Fruit fly (Drosophila melanogaster): ENCODE results near the gene Wnt4.

The Wnt4 gene

DNA sequence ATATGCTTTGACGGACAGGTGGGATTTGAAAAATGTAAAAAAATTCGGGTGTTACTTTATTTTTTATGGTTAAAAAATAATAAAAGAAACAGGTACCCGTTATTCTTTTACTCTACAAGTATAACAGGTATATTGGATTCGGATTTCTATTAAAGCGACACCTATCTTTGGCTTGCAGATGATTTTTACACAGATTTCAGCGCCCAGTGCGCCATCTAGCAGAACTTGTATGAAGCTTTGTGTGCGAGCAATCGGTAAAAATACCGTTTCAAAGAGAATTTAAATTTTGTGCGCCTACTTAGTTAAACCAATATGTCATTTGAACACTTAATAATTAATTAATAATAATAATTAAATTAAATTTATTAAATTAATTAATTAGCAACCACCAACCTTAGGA lies 18.9 kb downstream of the Wnt4 start (continued):
- TF ChIP-seq nom (GFP tag; optimal IDR thresholded peaks at IDR 0.05) (no peak), Ptx1 (GFP tag; IDR thresholded peaks at IDR 0.05) (peak; percentile 61; the same call in 1 of the 2 replicates), CG31224 (GFP tag; IDR thresholded peaks at IDR 0.05) (no peak), Doc3 (GFP tag; IDR thresholded peaks at IDR 0.05; ENCODE audit: partially characterized antibody) (no peak), HmgD (GFP tag; optimal IDR thresholded peaks at IDR 0.05) (peak; percentile 46), CHES-1-like (GFP tag; optimal IDR thresholded peaks at IDR 0.05) (peak; percentile 7), CG17359 (tag; optimal IDR thresholded peaks at IDR 0.05) (peak; percentile 45), CkIIα-i1 (GFP tag; IDR thresholded peaks at IDR 0.05) (no peak), CG8290 (GFP tag; optimal IDR thresholded peaks at IDR 0.05) (peak; percentile 47), CG8290 (tag; optimal IDR thresholded peaks at IDR 0.05) (peak in 1 of 2 experiments; percentile 76), crc (GFP tag; optimal IDR thresholded peaks at IDR 0.05) (no peak), H2.0 (GFP tag; IDR thresholded peaks at IDR 0.05) (peak; percentile 31; the same call in 1 of the 2 replicates), gcm2 (GFP tag; optimal IDR thresholded peaks at IDR 0.05) (no peak), cad (GFP tag; optimal IDR thresholded peaks at IDR 0.05) (no peak), Mad (GFP tag; optimal IDR thresholded peaks at IDR 0.05) (peak; percentile 17), CG10979 (tag; optimal IDR thresholded peaks at IDR 0.05) (no peak), Spps (tag; optimal IDR thresholded peaks at IDR 0.05) (no peak), ftz-f1 (GFP tag; optimal IDR thresholded peaks at IDR 0.05) (no peak), Camta (GFP tag; optimal IDR thresholded peaks at IDR 0.05) (peak; percentile 28), CG17328 (GFP tag; IDR thresholded peaks at IDR 0.05) (peak; percentile 25; the same call in 1 of the 2 replicates), CG10366 (GFP tag; IDR thresholded peaks at IDR 0.05) (peak; percentile 55), gfzf (GFP tag; optimal IDR thresholded peaks at IDR 0.05) (peak; percentile 1), HLHmδ (GFP tag; optimal IDR thresholded peaks at IDR 0.05) (no peak), CG31441 (GFP tag; IDR thresholded peaks at IDR 0.05) (no peak), pum (GFP tag; optimal IDR thresholded peaks at IDR 0.05) (peak; percentile 53), kay (GFP tag; optimal IDR thresholded peaks at IDR 0.05) (peak; percentile 0), CG32767 (GFP tag; IDR thresholded peaks at IDR 0.05) (no peak), CG9932 (GFP tag; IDR thresholded peaks at IDR 0.05) (peak; percentile 73), TFAM (GFP tag; optimal IDR thresholded peaks at IDR 0.05) (no peak), CG11560 (tag; IDR thresholded peaks at IDR 0.05) (no peak), p53 (GFP tag; optimal IDR thresholded peaks at IDR 0.05) (no peak), HLH4C (GFP tag; IDR thresholded peaks at IDR 0.05; ENCODE audit: partially characterized antibody) (peak; percentile 17; the same call in 1 of the 3 replicates), Tbp (GFP tag; optimal IDR thresholded peaks at IDR 0.05) (no peak), CG33213 (GFP tag; optimal IDR thresholded peaks at IDR 0.05) (peak; percentile 57), CG3995 (GFP tag; optimal IDR thresholded peaks at IDR 0.05) (no peak), CG9215 (GFP tag; IDR thresholded peaks at IDR 0.05) (peak; percentile 39; the same call in 1 of the 2 replicates), ttk (GFP tag; IDR thresholded peaks at IDR 0.05) (no peak), tio (GFP tag; optimal IDR thresholded peaks at IDR 0.05) (no peak), bcd (GFP tag; optimal IDR thresholded peaks at IDR 0.05) (peak; percentile 51), CG13424 (tag; optimal IDR thresholded peaks at IDR 0.05) (peak; percentile 42), dpn (GFP tag; optimal IDR thresholded peaks at IDR 0.05) (peak; percentile 62 to 66), CG2712 (tag; optimal IDR thresholded peaks at IDR 0.05) (peak; percentile 60), CG12071 (GFP tag; optimal IDR thresholded peaks at IDR 0.05) (no peak), cwo (GFP tag; optimal IDR thresholded peaks at IDR 0.05) (no peak), oc (tag; optimal IDR thresholded peaks at IDR 0.05) (no peak), CG7556 (GFP tag; optimal IDR thresholded peaks at IDR 0.05) (no peak), crol (GFP tag; IDR thresholded peaks at IDR 0.05) (no peak), Ets65A (GFP tag) (peak; percentile 87), odd (GFP tag; optimal IDR thresholded peaks at IDR 0.05) (no peak), CG16815 (GFP tag; optimal IDR thresholded peaks at IDR 0.05) (no peak), lab (GFP tag; optimal IDR thresholded peaks at IDR 0.05) (peak; percentile 31), CG8924 (tag; optimal IDR thresholded peaks at IDR 0.05) (no peak)

Measured in whole organism, embryonic.